Worm (Caenorhabditis elegans): ENCODE results near the gene spe-45.

DNA sequence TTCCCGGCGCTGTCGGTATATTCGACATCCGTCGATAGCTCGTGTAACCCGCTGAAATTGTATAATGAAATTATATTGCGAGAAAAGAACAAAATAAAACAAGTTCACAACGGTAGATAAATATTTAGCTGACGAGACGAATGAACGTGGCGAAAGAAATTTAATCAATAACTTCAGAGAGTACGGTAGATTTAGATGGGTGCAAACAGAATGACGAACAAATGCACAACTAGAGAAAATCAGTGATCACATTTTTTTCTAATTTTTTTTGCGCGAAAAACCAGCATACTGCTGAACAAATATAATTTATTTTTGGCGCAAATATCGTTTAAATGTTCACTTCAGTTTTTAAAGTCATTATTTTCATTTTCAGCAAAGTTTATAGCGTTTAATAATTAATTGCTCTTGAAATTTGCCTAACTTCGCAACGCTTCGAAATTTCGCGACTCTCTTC lies 29.1 kb downstream of the spe-45 start, which contains the start of gene sec-24.2:
- TF ChIP-seq tbx-37 (GFP tag; conservative IDR thresholded peaks at IDR 0.05) (no peak), ets-7 (tag; optimal IDR thresholded peaks at IDR 0.05) (no peak), ama-1 (optimal IDR thresholded peaks at IDR 0.05) (no peak), hmg-4 (GFP tag; optimal IDR thresholded peaks at IDR 0.05) (no peak)
